Worm (Caenorhabditis elegans) whole organism, late embryonic: Measurements from ENCODE around the gene C14H10.2.

Experiments used
- K02D7.2 ChIP-seq: sonication (generic microtip); optimal IDR thresholded peaks from 2 replicates; lab custom pipeline; 2017; ENCODE audit warnings: mild to moderate bottlenecking, missing genetic modification characterization, missing compliant biosample characterization
- K09A11.1 ChIP-seq: sonication (generic microtip); optimal IDR thresholded peaks from 2 replicates; lab custom pipeline; 2017; ENCODE audit warnings: antibody characterized with exemption, mild to moderate bottlenecking, missing genetic modification characterization, missing compliant biosample characterization; ENCODE audit not compliant: insufficient read depth
- T23F11.4 ChIP-seq: fragments of 200-800 bp; sonication (Bioruptor generic); optimal IDR thresholded peaks from 2 replicates; lab custom pipeline; 2018; ENCODE audit warnings: mild to moderate bottlenecking, missing genetic modification characterization, missing compliant biosample characterization
- Y22D7AL.16 ChIP-seq: sonication (generic microtip); optimal IDR thresholded peaks from 2 replicates; lab custom pipeline; 2016; ENCODE audit warnings: missing genetic modification characterization, missing compliant biosample characterization
- ama-1 ChIP-seq: fragments of 150-350 bp; optimal IDR thresholded peaks from 2 replicates; lab custom pipeline; 2014
- ceh-18 ChIP-seq: sonication (generic microtip); optimal IDR thresholded peaks from 2 replicates; lab custom pipeline; 2016; ENCODE audit warnings: missing genetic modification characterization, missing compliant biosample characterization
- ceh-19 ChIP-seq: fragments of 200-800 bp; sonication (Bioruptor generic); optimal IDR thresholded peaks from 2 replicates; lab custom pipeline; 2018; ENCODE audit warnings: mild to moderate bottlenecking, missing genetic modification characterization, missing compliant biosample characterization
- ceh-22 ChIP-seq: sonication (generic microtip); optimal IDR thresholded peaks from 2 replicates; lab custom pipeline; 2017; ENCODE audit warnings: missing biosample characterization, missing genetic modification characterization
- ceh-24 ChIP-seq: sonication (generic microtip); optimal IDR thresholded peaks from 2 replicates; lab custom pipeline; 2016; ENCODE audit warnings: mild to moderate bottlenecking, missing genetic modification characterization, missing compliant biosample characterization
- ceh-30 ChIP-seq: fragments of 150-350 bp; optimal IDR thresholded peaks from 2 replicates; lab custom pipeline; 2014; ENCODE audit warnings: missing biosample characterization, missing genetic modification characterization
- ceh-34 ChIP-seq: sonication (generic microtip); optimal IDR thresholded peaks from 2 replicates; lab custom pipeline; 2016; ENCODE audit warnings: mild to moderate bottlenecking, missing genetic modification characterization, missing compliant biosample characterization
- ceh-45 ChIP-seq: fragments of 200-800 bp; sonication (Bioruptor generic); IDR thresholded peaks from 2 replicates; pipeline ENCODE4 v1.3.6; 2022; ENCODE audit warnings: missing genetic modification reagents, missing genetic modification characterization, missing compliant biosample characterization
- ceh-48 ChIP-seq: sonication (generic microtip); optimal IDR thresholded peaks from 2 replicates; lab custom pipeline; 2016; ENCODE audit warnings: missing genetic modification characterization, inconsistent platforms, missing compliant biosample characterization
- ceh-6 ChIP-seq: fragments of 200-800 bp; sonication (Bioruptor generic); optimal IDR thresholded peaks from 2 replicates; lab custom pipeline; 2018; ENCODE audit warnings: mild to moderate bottlenecking, missing genetic modification characterization, missing compliant biosample characterization
- che-1 ChIP-seq: sonication (generic microtip); optimal IDR thresholded peaks from 2 replicates; lab custom pipeline; 2016; ENCODE audit warnings: mild to moderate bottlenecking, missing genetic modification characterization, missing compliant biosample characterization
- eyg-1 ChIP-seq: sonication (generic microtip); optimal IDR thresholded peaks from 2 replicates; lab custom pipeline; 2016; ENCODE audit warnings: missing genotype, missing genetic modification characterization, missing compliant biosample characterization
- fkh-10 ChIP-seq: fragments of 150-350 bp; optimal IDR thresholded peaks from 2 replicates; lab custom pipeline; 2014; ENCODE audit warnings: missing biosample characterization, missing genetic modification reagents, missing genetic modification characterization
- fkh-6 ChIP-seq: sonication (generic microtip); optimal IDR thresholded peaks from 2 replicates; lab custom pipeline; 2016; ENCODE audit warnings: missing genetic modification characterization, missing compliant biosample characterization
- gmeb-2 ChIP-seq: sonication (generic microtip); optimal IDR thresholded peaks from 2 replicates; lab custom pipeline; 2016; ENCODE audit warnings: missing genetic modification characterization, inconsistent platforms, missing compliant biosample characterization
- hlh-13 ChIP-seq: fragments of 200-800 bp; sonication (Bioruptor generic); optimal IDR thresholded peaks from 2 replicates; lab custom pipeline; 2018; ENCODE audit warnings: mild to moderate bottlenecking, missing genetic modification characterization, missing compliant biosample characterization
- hlh-15 ChIP-seq: sonication (generic microtip); optimal IDR thresholded peaks from 2 replicates; lab custom pipeline; 2016; ENCODE audit warnings: missing genetic modification characterization, missing compliant biosample characterization
- hlh-6 ChIP-seq: sonication (generic microtip); optimal IDR thresholded peaks from 2 replicates; lab custom pipeline; 2016; ENCODE audit warnings: missing genotype, missing genetic modification characterization, missing compliant biosample characterization
- hlh-8 ChIP-seq: sonication (generic microtip); optimal IDR thresholded peaks from 2 replicates; lab custom pipeline; 2016; ENCODE audit warnings: missing genotype, missing genetic modification characterization, missing compliant biosample characterization
- lim-6 ChIP-seq: sonication (generic microtip); optimal IDR thresholded peaks from 2 replicates; lab custom pipeline; 2016; ENCODE audit warnings: missing genetic modification characterization, missing compliant biosample characterization
- madf-2 ChIP-seq: sonication (generic microtip); optimal IDR thresholded peaks from 2 replicates; lab custom pipeline; 2017; ENCODE audit warnings: missing genetic modification characterization, missing compliant biosample characterization
- mec-3 ChIP-seq: sonication (generic microtip); optimal IDR thresholded peaks from 2 replicates; lab custom pipeline; 2016; ENCODE audit warnings: borderline replicate concordance, missing genetic modification characterization, missing compliant biosample characterization
- nfya-1 ChIP-seq: sonication (generic microtip); optimal IDR thresholded peaks from 2 replicates; lab custom pipeline; 2017; ENCODE audit warnings: missing genetic modification characterization, mild to moderate bottlenecking, missing compliant biosample characterization, antibody characterized with exemption, moderate library complexity
- nhr-232 ChIP-seq: sonication (generic microtip); optimal IDR thresholded peaks from 2 replicates; lab custom pipeline; 2016; ENCODE audit warnings: missing genetic modification characterization, missing compliant biosample characterization
- odd-2 ChIP-seq: sonication (generic microtip); optimal IDR thresholded peaks from 2 replicates; lab custom pipeline; 2017; ENCODE audit warnings: antibody characterized with exemption, mild to moderate bottlenecking, missing genetic modification characterization, missing compliant biosample characterization
- pag-3 ChIP-seq: sonication (generic microtip); optimal IDR thresholded peaks from 2 replicates; lab custom pipeline; 2016; ENCODE audit warnings: missing compliant biosample characterization, missing genetic modification characterization, borderline replicate concordance
- pat-9 ChIP-seq: fragments of 200-800 bp; sonication (Bioruptor generic); optimal IDR thresholded peaks from 2 replicates; lab custom pipeline; 2018; ENCODE audit warnings: mild to moderate bottlenecking, missing genetic modification characterization, moderate library complexity, missing compliant biosample characterization
- pha-4 ChIP-seq: fragments of 150-350 bp; optimal IDR thresholded peaks from 2 replicates; lab custom pipeline; 2018; ENCODE audit warnings: missing biosample characterization, missing genetic modification reagents, missing genetic modification characterization
- pqm-1 ChIP-seq: sonication (generic microtip); optimal IDR thresholded peaks from 2 replicates; lab custom pipeline; 2016; ENCODE audit warnings: missing genetic modification characterization, missing compliant biosample characterization
- pros-1 ChIP-seq: fragments of 150-350 bp; optimal IDR thresholded peaks from 2 replicates; lab custom pipeline; 2014; ENCODE audit warnings: missing biosample characterization, missing genetic modification reagents, missing genetic modification characterization
- ref-2 ChIP-seq: sonication (generic microtip); optimal IDR thresholded peaks from 2 replicates; lab custom pipeline; 2016; ENCODE audit warnings: missing genetic modification characterization, missing compliant biosample characterization
- sox-2 ChIP-seq: fragments of 200-800 bp; sonication (Bioruptor generic); IDR thresholded peaks from 2 replicates; pipeline ENCODE4 v1.3.6; 2022; ENCODE audit warnings: missing genetic modification reagents, missing genetic modification characterization, missing compliant biosample characterization
- sox-4 ChIP-seq: sonication (generic microtip); optimal IDR thresholded peaks from 2 replicates; lab custom pipeline; 2017; ENCODE audit warnings: mild to moderate bottlenecking, missing genetic modification characterization, inconsistent platforms, missing compliant biosample characterization
- syd-9 ChIP-seq: sonication (generic microtip); optimal IDR thresholded peaks from 2 replicates; lab custom pipeline; 2016; ENCODE audit warnings: mild to moderate bottlenecking, missing genetic modification characterization, moderate library complexity, missing compliant biosample characterization
- tbx-2 ChIP-seq: sonication (generic microtip); optimal IDR thresholded peaks from 2 replicates; lab custom pipeline; 2016; ENCODE audit warnings: missing genetic modification characterization, missing compliant biosample characterization
- unc-3 ChIP-seq, 2 experiments: fragments of 200-800 bp in 1 of 2; sonication (Bioruptor generic) in 1 of 2; sonication (generic microtip) in 1 of 2; conservative IDR thresholded peaks in 1 of 2; optimal IDR thresholded peaks in 1 of 2; 2 replicates each; pipeline versions ENCODE4 v1.3.6 to Lab custom; 2016 to 2022; ENCODE audit warnings: missing compliant biosample characterization in 2 of 2, missing genetic modification characterization in 2 of 2, missing genetic modification reagents in 1 of 2
- unc-42 ChIP-seq: sonication (generic microtip); optimal IDR thresholded peaks from 2 replicates; lab custom pipeline; 2016; ENCODE audit warnings: missing genotype, missing genetic modification characterization, missing compliant biosample characterization
- unc-86 ChIP-seq: sonication (generic microtip); optimal IDR thresholded peaks from 2 replicates; lab custom pipeline; 2016; ENCODE audit warnings: missing genetic modification characterization, missing compliant biosample characterization

Gene C14H10.2

DNA sequence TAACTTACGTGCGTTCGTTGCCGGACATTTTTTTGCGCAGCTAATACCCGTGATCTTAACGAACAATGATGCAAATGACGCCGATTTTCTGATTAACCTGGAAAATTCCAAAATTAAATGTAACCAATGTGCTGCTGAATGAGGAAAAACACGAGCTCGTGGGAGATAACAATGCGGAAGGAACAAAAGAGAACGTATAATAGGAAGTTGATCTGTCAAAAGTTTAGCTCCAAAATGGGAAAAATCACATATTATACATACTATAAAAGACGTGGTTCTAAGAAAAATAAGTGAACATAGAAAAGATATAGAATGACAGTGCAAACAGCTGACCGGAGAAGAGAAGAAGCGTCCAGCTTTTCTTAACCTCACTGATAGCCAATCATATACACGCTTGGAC is at the start of gene C14H10.2:
C14H10.2 (minus strand) TSS at position 101 of the 400 bp plus-strand sequence.
- TF ChIP-seq ceh-18 (tag; lab: Kevin White, UChicago) (no peak), eyg-1 (tag; lab: Kevin White, UChicago) (no peak), hlh-15 (tag; lab: Kevin White, UChicago) (no peak)

DNA sequence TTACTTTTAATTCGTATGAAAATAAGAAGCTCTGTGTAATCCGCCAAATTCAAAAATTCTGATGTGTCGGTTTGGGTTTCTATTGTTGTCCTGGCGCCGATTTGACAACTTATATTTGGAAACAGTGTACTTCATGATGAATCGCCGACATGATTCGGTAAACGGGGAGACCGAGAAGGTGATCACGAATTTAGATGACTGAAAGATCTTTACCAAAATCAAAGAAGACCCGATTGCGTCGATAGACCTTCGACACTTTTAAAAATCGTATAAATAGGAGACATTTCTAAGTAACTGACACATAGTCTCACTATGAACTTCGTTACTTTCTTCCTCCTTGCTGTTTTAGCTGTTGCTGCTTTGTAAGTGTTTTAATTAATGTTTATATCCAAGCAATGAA is 49.7 kb upstream of the C14H10.2 start, which contains the start of gene fip-5:
fip-5 (plus strand) TSS at position 312 of the 400 bp plus-strand sequence.
- TF ChIP-seq Y22D7AL.16 (tag; lab: Kevin White, UChicago) (no peak), ceh-24 (tag; lab: Kevin White, UChicago) (no peak), hlh-6 (tag; lab: Kevin White, UChicago) (no peak), unc-42 (tag; lab: Kevin White, UChicago) (no peak), K02D7.2 (no peak), gmeb-2 (tag; lab: Kevin White, UChicago) (no peak), ceh-34 (no peak), fkh-10 (GFP tag; lab: Kevin White, UChicago) (no peak), odd-2 (tag; lab: Kevin White, UChicago) (no peak), ref-2 (tag; lab: Kevin White, UChicago) (no peak), pha-4 (no peak), ceh-6 (GFP tag; lab: Kevin White, UChicago) (no peak), nfya-1 (tag; lab: Kevin White, UChicago) (no peak), pag-3 (tag; lab: Kevin White, UChicago) (no peak), ceh-30 (tag; lab: Kevin White, UChicago) (no peak)

DNA sequence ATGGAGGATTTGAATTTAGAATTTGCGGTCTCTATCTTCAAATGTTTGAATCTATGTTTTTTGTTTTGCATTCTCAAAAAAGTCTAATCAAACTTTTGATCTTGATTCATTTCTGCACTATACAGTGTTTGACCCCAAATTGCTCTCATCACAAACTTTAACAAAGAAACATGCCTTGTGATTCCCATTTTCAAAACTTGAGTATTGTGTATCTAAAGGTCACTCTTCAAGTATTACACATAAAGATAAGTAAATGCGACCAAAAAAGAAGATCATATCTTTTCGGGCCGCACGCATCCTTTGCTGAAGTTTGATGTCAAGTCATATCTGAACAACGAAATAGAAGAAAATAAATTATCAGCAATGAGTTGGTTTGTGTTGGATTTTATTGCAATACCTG is 49.2 kb upstream of the C14H10.2 start:
- no peak for TF ChIP-seq odd-2 (tag; lab: Kevin White, UChicago)
- TF ChIP-seq ceh-22 (tag; lab: Kevin White, UChicago), result no peak
- no peak for TF ChIP-seq nhr-232
- no peak for TF ChIP-seq ama-1 (lab: Kevin White, UChicago)
- no peak for TF ChIP-seq hlh-13 (GFP tag; lab: Kevin White, UChicago)
- TF ChIP-seq madf-2 (tag; lab: Kevin White, UChicago), result no peak
- TF ChIP-seq ceh-19 (GFP tag; lab: Kevin White, UChicago), result no peak
- no peak for TF ChIP-seq pros-1 (tag; lab: Kevin White, UChicago)
- TF ChIP-seq mec-3, result no peak
- TF ChIP-seq ceh-24 (tag; lab: Kevin White, UChicago), result no peak
- TF ChIP-seq K02D7.2, result no peak
- TF ChIP-seq ceh-48, result no peak
- TF ChIP-seq unc-86 (tag; lab: Kevin White, UChicago), result no peak
- TF ChIP-seq che-1 (tag; lab: Kevin White, UChicago), result no peak
- no peak for TF ChIP-seq pqm-1 (tag; lab: Kevin White, UChicago)
- TF ChIP-seq fkh-6 (tag; lab: Kevin White, UChicago), result no peak
- TF ChIP-seq pat-9, result no peak

DNA sequence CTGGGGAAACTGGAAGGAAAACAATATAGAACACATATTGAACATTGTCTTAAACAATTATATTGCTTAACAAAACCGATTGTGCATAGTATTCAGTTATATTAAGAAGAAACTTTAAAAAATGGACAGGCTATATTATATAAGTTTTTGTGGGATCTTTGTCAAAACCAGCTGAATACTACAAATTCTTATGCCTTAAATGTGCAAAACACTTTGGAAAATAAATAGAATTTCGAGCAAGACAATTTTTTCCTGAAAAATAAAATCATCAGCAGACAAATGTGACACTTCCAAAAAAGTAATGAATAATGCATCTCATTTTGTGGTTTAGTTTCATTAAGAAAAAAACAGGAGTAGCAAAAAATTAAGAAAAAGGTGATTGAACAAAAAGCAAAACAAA is 44.7 kb upstream of the C14H10.2 start:
- TF ChIP-seq sox-2 (GFP tag; lab: Robert Waterston, UW) (no peak), ama-1 (lab: Kevin White, UChicago) (no peak), odd-2 (tag; lab: Kevin White, UChicago) (no peak), hlh-8 (tag; lab: Kevin White, UChicago) (no peak), K09A11.1 (tag; lab: Kevin White, UChicago) (no peak), hlh-13 (GFP tag; lab: Kevin White, UChicago) (no peak)

DNA sequence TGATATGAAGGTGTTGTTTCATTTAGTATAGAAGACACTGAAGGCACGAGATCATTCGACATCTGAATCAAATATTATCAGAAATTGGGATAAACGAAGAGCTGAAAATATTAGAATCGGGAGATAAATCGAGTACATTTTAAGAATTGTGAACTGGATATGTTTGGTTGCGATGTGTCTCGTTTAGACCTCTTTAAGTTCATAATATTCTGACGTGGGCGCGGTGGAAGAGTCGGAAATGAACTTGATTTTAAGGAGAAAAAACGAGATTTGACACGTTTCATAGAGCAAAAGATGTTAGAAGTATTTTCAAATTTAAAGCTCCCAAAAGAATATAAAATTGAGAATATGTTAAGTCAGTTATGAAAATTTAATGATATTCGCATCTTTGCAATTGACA is 33.0 kb upstream of the C14H10.2 start, which contains the start of gene npr-6:
npr-6 (minus strand) TSS at position 101 of the 400 bp plus-strand sequence.
- TF ChIP-seq pros-1 (tag; lab: Kevin White, UChicago) (no peak), K09A11.1 (tag; lab: Kevin White, UChicago) (no peak), ceh-45 (GFP tag; lab: Robert Waterston, UW) (no peak), hlh-6 (tag; lab: Kevin White, UChicago) (no peak), lim-6 (tag; lab: Kevin White, UChicago) (no peak), sox-4 (tag; lab: Kevin White, UChicago) (no peak), ceh-30 (tag; lab: Kevin White, UChicago) (no peak), ceh-19 (GFP tag; lab: Kevin White, UChicago) (no peak), gmeb-2 (tag; lab: Kevin White, UChicago) (no peak), T23F11.4 (GFP tag; lab: Kevin White, UChicago) (no peak), syd-9 (no peak), Y22D7AL.16 (tag; lab: Kevin White, UChicago) (no peak), tbx-2 (tag; lab: Kevin White, UChicago) (no peak), ceh-24 (tag; lab: Kevin White, UChicago) (no peak), ref-2 (tag; lab: Kevin White, UChicago) (no peak), nhr-232 (no peak), unc-3 (GFP tag; conservative IDR thresholded peaks at IDR 0.05; lab: Robert Waterston, UW) (no peak), unc-3 (tag; optimal IDR thresholded peaks at IDR 0.05; lab: Kevin White, UChicago) (no peak), nfya-1 (tag; lab: Kevin White, UChicago) (no peak), hlh-13 (GFP tag; lab: Kevin White, UChicago) (no peak), pat-9 (no peak)
